Worm (Caenorhabditis elegans) whole organism, late embryonic: ENCODE data around the gene F01D5.7.

Source experiments
- ama-1 ChIP-seq: fragments of 150-350 bp; optimal IDR thresholded peaks from 2 replicates; lab custom pipeline; 2014
- pha-4 ChIP-seq: fragments of 150-350 bp; optimal IDR thresholded peaks from 2 replicates; lab custom pipeline; 2018; ENCODE audit warnings: missing biosample characterization, missing genetic modification reagents, missing genetic modification characterization
- pros-1 ChIP-seq: fragments of 150-350 bp; optimal IDR thresholded peaks from 2 replicates; lab custom pipeline; 2014; ENCODE audit warnings: missing biosample characterization, missing genetic modification reagents, missing genetic modification characterization
- sox-4 ChIP-seq: sonication (generic microtip); optimal IDR thresholded peaks from 2 replicates; lab custom pipeline; 2017; ENCODE audit warnings: mild to moderate bottlenecking, missing genetic modification characterization, inconsistent platforms, missing compliant biosample characterization

- TF ChIP-seq ama-1 (lab: Kevin White, UChicago) (no peak), pros-1 (tag; lab: Kevin White, UChicago) (no peak), sox-4 (tag; lab: Kevin White, UChicago) (no peak), pha-4 (tag; lab: Kevin White, UChicago) (no peak)
These were observed 25.5 kb upstream of the F01D5.7 start, which contains the start of the genes Y39G8B.13 and Y39G8B.10 for ce11 chrII:13982923-13983322.
